Worm (Caenorhabditis elegans): ENCODE results near the gene tric-1B.2.

ce11 chrII:12279259-12279658, at the start of gene tric-1B.2, which contains the start of gene Y57A10A.29:
- no peak for TF ChIP-seq elt-3 (tag; optimal IDR thresholded peaks at IDR 0.05)
- TF ChIP-seq mdl-1 (tag; optimal IDR thresholded peaks at IDR 0.05): no peak
- TF ChIP-seq sea-2 (GFP tag; optimal IDR thresholded peaks at IDR 0.05): no peak
- TF ChIP-seq unc-39 (tag; optimal IDR thresholded peaks at IDR 0.05): no peak
- TF ChIP-seq nhr-11 (tag; optimal IDR thresholded peaks at IDR 0.05): no peak
- no peak for TF ChIP-seq unc-62 (GFP tag; optimal IDR thresholded peaks at IDR 0.05)
- TF ChIP-seq ztf-11 (tag; optimal IDR thresholded peaks at IDR 0.05): no peak
- TF ChIP-seq nhr-237 (tag; optimal IDR thresholded peaks at IDR 0.05): no peak
- no peak for TF ChIP-seq nhr-25 (tag; optimal IDR thresholded peaks at IDR 0.05)
